In genomic region chr3L:4116490-4117367, dm6 we compare ENCODE assay signal across 4 fruit fly cellular contexts.
TF ChIP-seq lines count a peak whose summit lies in the region.

No protein-coding gene starts in this region.

TF ChIP-seq in whole organism, adult, 20 proteins besides CTCF, POLR2A, EP300 and RAD21 (continued from another document):
- TF ChIP-seq cnc (optimal IDR thresholded peaks at IDR 0.05; lab: Kevin White, UChicago): no peak

TF ChIP-seq in whole organism, embryonic, 481 proteins besides CTCF, POLR2A, EP300 and RAD21 (continued from another document and continues in another):
- TF ChIP-seq Dref (GFP tag; IDR thresholded peaks at IDR 0.05; lab: Robert Waterston, UW): no peak
- no peak for TF ChIP-seq Camta (GFP tag; optimal IDR thresholded peaks at IDR 0.05; lab: Kevin White, UChicago)
- no peak for TF ChIP-seq dmrt11E (tag; optimal IDR thresholded peaks at IDR 0.05; lab: Kevin White, UChicago)
- TF ChIP-seq Hsf (GFP tag; optimal IDR thresholded peaks at IDR 0.05; lab: Kevin White, UChicago): no peak
- TF ChIP-seq D19B (GFP tag; optimal IDR thresholded peaks at IDR 0.05; lab: Kevin White, UChicago): no peak
- no peak for TF ChIP-seq CG12236 (GFP tag; optimal IDR thresholded peaks at IDR 0.05; lab: Kevin White, UChicago)
- TF ChIP-seq CG1024 (GFP tag; IDR thresholded peaks at IDR 0.05; lab: Robert Waterston, UW): no peak
- TF ChIP-seq bigmax (GFP tag; optimal IDR thresholded peaks at IDR 0.05; lab: Kevin White, UChicago): no peak
- TF ChIP-seq lab (GFP tag; optimal IDR thresholded peaks at IDR 0.05; lab: Kevin White, UChicago): peak; percentile 13
- TF ChIP-seq CG9876 (GFP tag; optimal IDR thresholded peaks at IDR 0.05; lab: Kevin White, UChicago): no peak
- no peak for TF ChIP-seq pita (GFP tag; optimal IDR thresholded peaks at IDR 0.05; lab: Kevin White, UChicago)
- TF ChIP-seq wdn (GFP tag; IDR thresholded peaks at IDR 0.05; lab: Robert Waterston, UW): no peak
- no peak for TF ChIP-seq CG6791 (GFP tag; IDR thresholded peaks at IDR 0.05; lab: Robert Waterston, UW; ENCODE audit: partially characterized antibody)
- peak; percentile 31 for TF ChIP-seq Med (GFP tag; lab: Kevin White, UChicago)
- no peak for TF ChIP-seq tup (GFP tag; optimal IDR thresholded peaks at IDR 0.05; lab: Kevin White, UChicago)
- TF ChIP-seq Tbp (GFP tag; optimal IDR thresholded peaks at IDR 0.05; lab: Kevin White, UChicago): no peak
- no peak for TF ChIP-seq Spps (tag; optimal IDR thresholded peaks at IDR 0.05; lab: Kevin White, UChicago)
- no peak for TF ChIP-seq prd (optimal IDR thresholded peaks at IDR 0.05; lab: Kevin White, UChicago)
- TF ChIP-seq prd (GFP tag; IDR thresholded peaks at IDR 0.05; lab: Robert Waterston, UW): no peak
- no peak for TF ChIP-seq hth (optimal IDR thresholded peaks at IDR 0.05; lab: Kevin White, UChicago)
- no peak for TF ChIP-seq ftz-f1 (GFP tag; optimal IDR thresholded peaks at IDR 0.05; lab: Kevin White, UChicago)
- no peak for TF ChIP-seq da (GFP tag; optimal IDR thresholded peaks at IDR 0.05; lab: Kevin White, UChicago)
- TF ChIP-seq bowl (GFP tag; IDR thresholded peaks at IDR 0.05; lab: Robert Waterston, UW): no peak
- TF ChIP-seq chn (GFP tag; optimal IDR thresholded peaks at IDR 0.05; lab: Kevin White, UChicago): no peak
- no peak for TF ChIP-seq Bteb2 (GFP tag; optimal IDR thresholded peaks at IDR 0.05; lab: Kevin White, UChicago)
- TF ChIP-seq tx (GFP tag; optimal IDR thresholded peaks at IDR 0.05; lab: Kevin White, UChicago): no peak
- TF ChIP-seq Dip3 (GFP tag; optimal IDR thresholded peaks at IDR 0.05; lab: Kevin White, UChicago): no peak
- no peak for TF ChIP-seq CG8388 (GFP tag; optimal IDR thresholded peaks at IDR 0.05; lab: Kevin White, UChicago)
- TF ChIP-seq Ets97D (GFP tag; optimal IDR thresholded peaks at IDR 0.05; lab: Kevin White, UChicago): no peak
- no peak for TF ChIP-seq cato (GFP tag; optimal IDR thresholded peaks at IDR 0.05; lab: Kevin White, UChicago; ENCODE audit: borderline replicate concordance)
- TF ChIP-seq Mad (GFP tag; optimal IDR thresholded peaks at IDR 0.05; lab: Kevin White, UChicago): no peak
- no peak for TF ChIP-seq CG6654 (GFP tag; optimal IDR thresholded peaks at IDR 0.05; lab: Kevin White, UChicago)
- TF ChIP-seq CG15073 (GFP tag; optimal IDR thresholded peaks at IDR 0.05; lab: Kevin White, UChicago): no peak
- TF ChIP-seq Stat92E (GFP tag; optimal IDR thresholded peaks at IDR 0.05; lab: Kevin White, UChicago): no peak
- TF ChIP-seq pnt (GFP tag; optimal IDR thresholded peaks at IDR 0.05; lab: Kevin White, UChicago): no peak
- TF ChIP-seq Doc2 (GFP tag; IDR thresholded peaks at IDR 0.05; lab: Robert Waterston, UW): no peak
- no peak for TF ChIP-seq CG6854 (GFP tag; optimal IDR thresholded peaks at IDR 0.05; lab: Kevin White, UChicago)
- TF ChIP-seq CG6254 (GFP tag; optimal IDR thresholded peaks at IDR 0.05; lab: Kevin White, UChicago): no peak
- no peak for TF ChIP-seq pros (GFP tag; optimal IDR thresholded peaks at IDR 0.05; lab: Kevin White, UChicago)
- no peak for TF ChIP-seq NFAT (GFP tag; IDR thresholded peaks at IDR 0.05; lab: Robert Waterston, UW)
- TF ChIP-seq zf30C (GFP tag; optimal IDR thresholded peaks at IDR 0.05; lab: Kevin White, UChicago): no peak
- no peak for TF ChIP-seq CG31365 (tag; optimal IDR thresholded peaks at IDR 0.05; lab: Kevin White, UChicago)
- TF ChIP-seq CG2120 (GFP tag; optimal IDR thresholded peaks at IDR 0.05; lab: Kevin White, UChicago): peak; percentile 18
- TF ChIP-seq grn (GFP tag; optimal IDR thresholded peaks at IDR 0.05; lab: Kevin White, UChicago): peak; percentile 49
- TF ChIP-seq CG17802 (tag; optimal IDR thresholded peaks at IDR 0.05; lab: Kevin White, UChicago): no peak
- no peak for TF ChIP-seq CG9932 (GFP tag; IDR thresholded peaks at IDR 0.05; lab: Robert Waterston, UW)
- TF ChIP-seq ATbp (GFP tag; optimal IDR thresholded peaks at IDR 0.05; lab: Kevin White, UChicago): no peak

TF ChIP-seq in whole organism, prepupa, 60 proteins besides CTCF, POLR2A, EP300 and RAD21 (continued from another document):
- peak; percentile 14 for TF ChIP-seq Ets96B (tag; optimal IDR thresholded peaks at IDR 0.05; lab: Kevin White, UChicago)
- TF ChIP-seq CG31627 (GFP tag; optimal IDR thresholded peaks at IDR 0.05; lab: Kevin White, UChicago): no peak
- peak; percentile 71 for TF ChIP-seq Eip78C (GFP tag; lab: Kevin White, UChicago)
- TF ChIP-seq Blimp-1 (GFP tag; optimal IDR thresholded peaks at IDR 0.05; lab: Kevin White, UChicago): no peak
- no peak for TF ChIP-seq fd85E (GFP tag; optimal IDR thresholded peaks at IDR 0.05; lab: Kevin White, UChicago)
- peak; percentile 63 for TF ChIP-seq eg (GFP tag; IDR thresholded peaks at IDR 0.05; lab: Robert Waterston, UW)
- peak; percentile 18 for TF ChIP-seq Hr4 (GFP tag; optimal IDR thresholded peaks at IDR 0.05; lab: Kevin White, UChicago)
- peak; percentile 70 for TF ChIP-seq CG15336 (GFP tag; IDR thresholded peaks at IDR 0.05; lab: Robert Waterston, UW)
- no peak for TF ChIP-seq salr (GFP tag; optimal IDR thresholded peaks at IDR 0.05; lab: Kevin White, UChicago)
- no peak for TF ChIP-seq Smox (GFP tag; optimal IDR thresholded peaks at IDR 0.05; lab: Kevin White, UChicago)
- no peak for TF ChIP-seq CG34406 (GFP tag; optimal IDR thresholded peaks at IDR 0.05; lab: Kevin White, UChicago)
- no peak for TF ChIP-seq Sox14 (GFP tag; optimal IDR thresholded peaks at IDR 0.05; lab: Kevin White, UChicago)
- no peak for TF ChIP-seq Hr38 (GFP tag; optimal IDR thresholded peaks at IDR 0.05; lab: Kevin White, UChicago)
- TF ChIP-seq dsx (GFP tag; optimal IDR thresholded peaks at IDR 0.05; lab: Kevin White, UChicago; ENCODE audit: poor library complexity, severe bottlenecking): no peak
- 0 out of 2 replicates have a peak, but pooled peaks have one; percentile 17 for TF ChIP-seq Gug (GFP tag; IDR thresholded peaks at IDR 0.05; lab: Robert Waterston, UW)
- peak; percentile 9 for TF ChIP-seq OdsH (GFP tag; optimal IDR thresholded peaks at IDR 0.05; lab: Kevin White, UChicago)
- no peak for TF ChIP-seq CG11762 (GFP tag; optimal IDR thresholded peaks at IDR 0.05; lab: Kevin White, UChicago; ENCODE audit: insufficient read depth)
- peak; percentile 11 for TF ChIP-seq net (GFP tag; optimal IDR thresholded peaks at IDR 0.05; lab: Kevin White, UChicago)
- no peak for TF ChIP-seq CG6854 (GFP tag; optimal IDR thresholded peaks at IDR 0.05; lab: Kevin White, UChicago)
- TF ChIP-seq fkh (GFP tag; optimal IDR thresholded peaks at IDR 0.05; lab: Kevin White, UChicago): peak; percentile 35
- no peak for TF ChIP-seq CG3032 (tag; optimal IDR thresholded peaks at IDR 0.05; lab: Kevin White, UChicago)
- no peak for TF ChIP-seq CG6163 (GFP tag; IDR thresholded peaks at IDR 0.05; lab: Robert Waterston, UW)
- TF ChIP-seq esn (GFP tag; optimal IDR thresholded peaks at IDR 0.05; lab: Kevin White, UChicago): no peak
- TF ChIP-seq CG16779 (tag; optimal IDR thresholded peaks at IDR 0.05; lab: Kevin White, UChicago): no peak
- no peak for TF ChIP-seq Lpt (GFP tag; optimal IDR thresholded peaks at IDR 0.05; lab: Kevin White, UChicago)
- TF ChIP-seq spab (GFP tag; optimal IDR thresholded peaks at IDR 0.05; lab: Kevin White, UChicago): no peak
- TF ChIP-seq vri (GFP tag; optimal IDR thresholded peaks at IDR 0.05; lab: Kevin White, UChicago): peak; percentile 61
- no peak for TF ChIP-seq Sox102F (GFP tag; optimal IDR thresholded peaks at IDR 0.05; lab: Kevin White, UChicago)
- no peak for TF ChIP-seq CG8632 (GFP tag; optimal IDR thresholded peaks at IDR 0.05; lab: Kevin White, UChicago)
- no peak for TF ChIP-seq CG10669 (GFP tag; optimal IDR thresholded peaks at IDR 0.05; lab: Kevin White, UChicago)
- TF ChIP-seq Eip75B (GFP tag; optimal IDR thresholded peaks at IDR 0.05; lab: Kevin White, UChicago): no peak
- TF ChIP-seq Met (GFP tag; optimal IDR thresholded peaks at IDR 0.05; lab: Kevin White, UChicago): no peak
- peak; percentile 83 for TF ChIP-seq svp (GFP tag; lab: Kevin White, UChicago)
- peak; percentile 11 for TF ChIP-seq achi (GFP tag; optimal IDR thresholded peaks at IDR 0.05; lab: Kevin White, UChicago)
- TF ChIP-seq CG3919 (GFP tag; optimal IDR thresholded peaks at IDR 0.05; lab: Kevin White, UChicago): no peak
- no peak for TF ChIP-seq Ets21C (GFP tag; optimal IDR thresholded peaks at IDR 0.05; lab: Kevin White, UChicago)
- peak; percentile 77 for TF ChIP-seq Eip93F (GFP tag; optimal IDR thresholded peaks at IDR 0.05; lab: Kevin White, UChicago)
- peak; percentile 17 for TF ChIP-seq CG32006 (GFP tag; optimal IDR thresholded peaks at IDR 0.05; lab: Kevin White, UChicago)
- TF ChIP-seq CG8319 (GFP tag; optimal IDR thresholded peaks at IDR 0.05; lab: Kevin White, UChicago): no peak
- no peak for TF ChIP-seq Sox15 (GFP tag; optimal IDR thresholded peaks at IDR 0.05; lab: Kevin White, UChicago)

TF ChIP-seq in whole organism, wandering third instar larva, 38 proteins besides CTCF, POLR2A, EP300 and RAD21 (continued from another document):
- TF ChIP-seq CG32264 (GFP tag; optimal IDR thresholded peaks at IDR 0.05; lab: Kevin White, UChicago): no peak
- no peak for TF ChIP-seq Hnf4 (GFP tag; optimal IDR thresholded peaks at IDR 0.05; lab: Kevin White, UChicago)
- no peak for TF ChIP-seq tai (GFP tag; optimal IDR thresholded peaks at IDR 0.05; lab: Kevin White, UChicago)
- TF ChIP-seq pan (optimal IDR thresholded peaks at IDR 0.05; lab: Kevin White, UChicago): no peak
- no peak for TF ChIP-seq Abd-B (GFP tag; optimal IDR thresholded peaks at IDR 0.05; lab: Kevin White, UChicago)
- no peak for TF ChIP-seq h (GFP tag; optimal IDR thresholded peaks at IDR 0.05; lab: Kevin White, UChicago)
- no peak for TF ChIP-seq dl (GFP tag; optimal IDR thresholded peaks at IDR 0.05; lab: Kevin White, UChicago; ENCODE audit: insufficient read depth in 1 of 2, partially characterized antibody in 2 of 2)
- no peak for TF ChIP-seq Mio (GFP tag; optimal IDR thresholded peaks at IDR 0.05; lab: Kevin White, UChicago)
- no peak for TF ChIP-seq CrebA (GFP tag; optimal IDR thresholded peaks at IDR 0.05; lab: Kevin White, UChicago; ENCODE audit: borderline replicate concordance)
- TF ChIP-seq Hr78 (GFP tag; optimal IDR thresholded peaks at IDR 0.05; lab: Kevin White, UChicago): no peak
- TF ChIP-seq dsf (GFP tag; optimal IDR thresholded peaks at IDR 0.05; lab: Kevin White, UChicago; ENCODE audit: borderline replicate concordance): no peak
- TF ChIP-seq Myc (optimal IDR thresholded peaks at IDR 0.05; lab: Kevin White, UChicago): no peak
- no peak for TF ChIP-seq usp (GFP tag; optimal IDR thresholded peaks at IDR 0.05; lab: Kevin White, UChicago)
- TF ChIP-seq psq (GFP tag; optimal IDR thresholded peaks at IDR 0.05; lab: Kevin White, UChicago): no peak
- no peak for TF ChIP-seq HLH106 (tag; optimal IDR thresholded peaks at IDR 0.05; lab: Kevin White, UChicago)
TF ChIP-seq in whole organism, wandering third instar larva: peak in this region for 7.
